Worm (Caenorhabditis elegans) whole organism, L2 larva: ENCODE results near the gene kcnl-3.

ENCODE experiments used
- ZK546.5 ChIP-seq: sonication (generic microtip); optimal IDR thresholded peaks from 2 replicates; lab custom pipeline; 2017; ENCODE audit warnings: missing biosample characterization, missing genetic modification characterization
- fos-1 ChIP-seq: fragments of 150-350 bp; optimal IDR thresholded peaks from 2 replicates; lab custom pipeline; 2014; ENCODE audit warnings: missing biosample characterization, missing genetic modification characterization
- ztf-11 ChIP-seq: sonication (generic microtip); optimal IDR thresholded peaks from 2 replicates; lab custom pipeline; 2017; ENCODE audit warnings: missing biosample characterization, missing genetic modification characterization

- no peak for TF ChIP-seq ZK546.5 (tag; lab: Kevin White, UChicago)
- TF ChIP-seq fos-1 (tag; lab: Kevin White, UChicago) = peak; percentile 49
- no peak for TF ChIP-seq ztf-11
These were observed 11.9 kb upstream of the kcnl-3 start, which contains the start of gene sek-4 for ce11 chrX:5374742-5375141.
